Worm (Caenorhabditis elegans) whole organism, L1 larva: ENCODE results near the gene srm-4.

ENCODE experiments used
- ama-1 ChIP-seq: fragments of 150-350 bp; optimal IDR thresholded peaks from 2 replicates; lab custom pipeline; 2014
- blmp-1 ChIP-seq: fragments of 150-350 bp; optimal IDR thresholded peaks from 2 replicates; lab custom pipeline; 2014; ENCODE audit warnings: missing biosample characterization, missing genetic modification characterization
- ceh-8 ChIP-seq: fragments of 200-800 bp; sonication (Bioruptor generic); optimal IDR thresholded peaks from 2 replicates; lab custom pipeline; 2018; ENCODE audit warnings: mild to moderate bottlenecking, missing genetic modification characterization, moderate library complexity, missing compliant biosample characterization
- ceh-90 ChIP-seq: sonication (generic microtip); optimal IDR thresholded peaks from 2 replicates; lab custom pipeline; 2016; ENCODE audit warnings: missing genetic modification characterization, missing compliant biosample characterization
- dpl-1 ChIP-seq, 3 experiments: fragments of 150-350 bp in 2 of 3; sonication (generic microtip) in 1 of 3; optimal IDR thresholded peaks; 2 replicates each; lab custom pipeline; 2014 to 2017; ENCODE audit warnings: missing biosample characterization in 3 of 3, missing genetic modification characterization in 3 of 3, missing genetic modification reagents in 3 of 3
- dsc-1 ChIP-seq: sonication (generic microtip); optimal IDR thresholded peaks from 2 replicates; lab custom pipeline; 2016; ENCODE audit warnings: mild to moderate bottlenecking, missing genetic modification characterization, missing compliant biosample characterization
- egl-27 ChIP-seq, 2 experiments: fragments of 150-350 bp in 1 of 2; sonication (generic microtip); optimal IDR thresholded peaks; 3 replicates each; lab custom pipeline; 2017 to 2018; ENCODE audit warnings: missing biosample characterization in 2 of 2, missing genetic modification characterization in 2 of 2, missing genetic modification reagents in 2 of 2
- elt-2 ChIP-seq: sonication (generic microtip); optimal IDR thresholded peaks from 2 replicates; lab custom pipeline; 2016; ENCODE audit warnings: missing genetic modification characterization, mild to moderate bottlenecking, inconsistent platforms, missing compliant biosample characterization, missing genetic modification reagents
- elt-3 ChIP-seq, 6 experiments: fragments of 150-350 bp in 1 of 6; sonication (generic microtip); optimal IDR thresholded peaks; 2 replicates each; lab custom pipeline; 2017 to 2018; ENCODE audit warnings: missing biosample characterization in 6 of 6, missing genetic modification characterization in 6 of 6, inconsistent platforms in 1 of 6
- ets-5 ChIP-seq: fragments of 200-800 bp; sonication (Bioruptor generic); IDR thresholded peaks from 2 replicates; pipeline ENCODE4 v1.3.6; 2022; ENCODE audit warnings: missing genetic modification characterization, missing compliant biosample characterization
- grh-1 ChIP-seq: fragments of 200-800 bp; sonication (Bioruptor generic); IDR thresholded peaks from 2 replicates; pipeline ENCODE4 v1.3.6; 2022; ENCODE audit warnings: missing genetic modification reagents, missing genetic modification characterization, missing compliant biosample characterization
- hlh-17 ChIP-seq: fragments of 200-800 bp; sonication (Bioruptor generic); optimal IDR thresholded peaks from 2 replicates; lab custom pipeline; 2018; ENCODE audit warnings: missing genetic modification characterization, mild to moderate bottlenecking, missing compliant biosample characterization, moderate library complexity, borderline replicate concordance
- isw-1 ChIP-seq: fragments of 200-800 bp; sonication (Bioruptor generic); IDR thresholded peaks from 2 replicates; pipeline ENCODE4 v1.3.6; 2022; ENCODE audit warnings: missing genetic modification characterization, missing compliant biosample characterization
- jun-1 ChIP-seq: fragments of 150-350 bp; optimal IDR thresholded peaks from 2 replicates; lab custom pipeline; 2014; ENCODE audit warnings: missing biosample characterization, missing genetic modification reagents, missing genetic modification characterization
- lin-13 ChIP-seq: fragments of 150-350 bp; optimal IDR thresholded peaks from 2 replicates; lab custom pipeline; 2014; ENCODE audit warnings: missing biosample characterization, missing genetic modification reagents, missing genetic modification characterization
- lin-14 ChIP-seq: fragments of 200-800 bp; sonication (Bioruptor generic); optimal IDR thresholded peaks from 2 replicates; lab custom pipeline; 2018; ENCODE audit warnings: mild to moderate bottlenecking, missing genetic modification characterization, moderate library complexity, missing compliant biosample characterization
- lin-15B ChIP-seq: fragments of 150-350 bp; sonication (generic microtip); optimal IDR thresholded peaks from 3 replicates; lab custom pipeline; 2014; ENCODE audit warnings: missing biosample characterization, missing genetic modification characterization
- mdl-1 ChIP-seq, 2 experiments: fragments of 150-350 bp; optimal IDR thresholded peaks; 2 replicates each; lab custom pipeline; 2014 to 2017; ENCODE audit warnings: missing biosample characterization in 2 of 2, missing genetic modification characterization in 2 of 2, inconsistent platforms in 1 of 2
- mef-2 ChIP-seq: fragments of 150-350 bp; optimal IDR thresholded peaks from 2 replicates; lab custom pipeline; 2014; ENCODE audit warnings: missing biosample characterization, missing genetic modification characterization
- mep-1 ChIP-seq: fragments of 150-350 bp; optimal IDR thresholded peaks from 2 replicates; lab custom pipeline; 2014; ENCODE audit warnings: missing biosample characterization, missing genetic modification characterization
- nhr-12 ChIP-seq: sonication (generic microtip); optimal IDR thresholded peaks from 2 replicates; lab custom pipeline; 2017; ENCODE audit warnings: missing biosample characterization, missing genetic modification characterization
- nhr-237 ChIP-seq: fragments of 150-350 bp; optimal IDR thresholded peaks from 2 replicates; lab custom pipeline; 2014; ENCODE audit warnings: missing biosample characterization, missing genetic modification characterization
- nhr-28 ChIP-seq: fragments of 150-350 bp; optimal IDR thresholded peaks from 2 replicates; lab custom pipeline; 2014; ENCODE audit warnings: missing biosample characterization, missing genetic modification characterization
- nhr-85 ChIP-seq: sonication (generic microtip); peaks from one replicate; lab custom pipeline; 2016; ENCODE audit warnings: missing genetic modification characterization, inconsistent platforms, missing compliant biosample characterization
- nhr-90 ChIP-seq: sonication (generic microtip); optimal IDR thresholded peaks from 2 replicates; lab custom pipeline; 2016; ENCODE audit warnings: mild to moderate bottlenecking, missing genetic modification characterization, missing compliant biosample characterization; ENCODE audit not compliant: poor library complexity
- pag-3 ChIP-seq: sonication (generic microtip); optimal IDR thresholded peaks from 2 replicates; lab custom pipeline; 2017; ENCODE audit warnings: missing genetic modification characterization, mild to moderate bottlenecking, missing compliant biosample characterization, antibody characterized with exemption, borderline replicate concordance; ENCODE audit not compliant: insufficient read depth
- skn-1 ChIP-seq: fragments of 150-350 bp; optimal IDR thresholded peaks from 2 replicates; lab custom pipeline; 2014; ENCODE audit warnings: missing biosample characterization, missing genetic modification characterization
- snu-23 ChIP-seq: sonication (generic microtip); optimal IDR thresholded peaks from 2 replicates; lab custom pipeline; 2016; ENCODE audit warnings: missing genetic modification characterization, missing compliant biosample characterization
- sptf-1 ChIP-seq: fragments of 150-350 bp; optimal IDR thresholded peaks from 2 replicates; lab custom pipeline; 2014; ENCODE audit warnings: missing biosample characterization, missing genetic modification characterization
- sup-37 ChIP-seq: fragments of 200-800 bp; sonication (Bioruptor generic); optimal IDR thresholded peaks from 2 replicates; lab custom pipeline; 2018; ENCODE audit warnings: mild to moderate bottlenecking, missing genetic modification characterization, missing compliant biosample characterization
- tbx-2 ChIP-seq: sonication (generic microtip); optimal IDR thresholded peaks from 2 replicates; lab custom pipeline; 2016; ENCODE audit warnings: missing genetic modification characterization, missing compliant biosample characterization
- unc-62 ChIP-seq: fragments of 150-350 bp; optimal IDR thresholded peaks from 2 replicates; lab custom pipeline; 2014; ENCODE audit warnings: missing biosample characterization, missing genetic modification reagents, missing genetic modification characterization
- vab-15 ChIP-seq: sonication (generic microtip); optimal IDR thresholded peaks from 2 replicates; lab custom pipeline; 2017; ENCODE audit warnings: missing genotype, mild to moderate bottlenecking, missing genetic modification characterization, missing compliant biosample characterization

Gene srm-4

DNA sequence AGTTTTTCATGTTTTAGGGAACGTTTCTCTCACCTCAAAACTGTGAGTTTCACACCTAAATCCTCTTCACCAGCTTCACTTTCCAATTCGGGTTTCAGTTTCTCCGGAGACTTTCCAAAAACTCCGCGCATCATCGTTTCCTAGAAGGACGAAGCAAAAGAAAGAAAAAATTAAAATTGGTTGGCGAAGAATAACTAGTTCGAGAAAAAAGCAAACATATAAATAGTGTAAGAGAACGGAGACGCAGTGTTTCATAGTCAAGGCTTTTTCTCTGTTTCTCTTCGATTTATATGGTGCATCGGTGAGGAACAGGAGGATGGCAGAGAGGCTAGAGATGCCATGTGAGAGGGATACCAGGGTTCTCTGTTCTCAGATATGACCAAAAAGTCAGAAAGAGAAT lies 10.5 kb upstream of the srm-4 start, which contains the start of gene F47B8.3 (continued):
- TF ChIP-seq ceh-90 (tag; lab: Kevin White, UChicago) (no peak), isw-1 (GFP tag; lab: Robert Waterston, UW) (no peak), ceh-8 (no peak), dsc-1 (tag; lab: Kevin White, UChicago) (no peak), nhr-12 (tag; lab: Kevin White, UChicago) (no peak), mdl-1 (tag; optimal IDR thresholded peaks at IDR 0.05; lab: Kevin White, UChicago) (peak in 1 of 2 experiments; percentile 59), mep-1 (peak; percentile 77), tbx-2 (tag; lab: Kevin White, UChicago) (no peak), unc-62 (GFP tag; lab: Kevin White, UChicago) (no peak), lin-14 (GFP tag; lab: Kevin White, UChicago) (peak; percentile 92), elt-2 (tag; lab: Kevin White, UChicago) (no peak), vab-15 (tag; lab: Kevin White, UChicago) (no peak), sptf-1 (tag; lab: Kevin White, UChicago) (no peak), ets-5 (no peak), nhr-90 (peak; percentile 1), hlh-17 (GFP tag; lab: Kevin White, UChicago) (no peak)

DNA sequence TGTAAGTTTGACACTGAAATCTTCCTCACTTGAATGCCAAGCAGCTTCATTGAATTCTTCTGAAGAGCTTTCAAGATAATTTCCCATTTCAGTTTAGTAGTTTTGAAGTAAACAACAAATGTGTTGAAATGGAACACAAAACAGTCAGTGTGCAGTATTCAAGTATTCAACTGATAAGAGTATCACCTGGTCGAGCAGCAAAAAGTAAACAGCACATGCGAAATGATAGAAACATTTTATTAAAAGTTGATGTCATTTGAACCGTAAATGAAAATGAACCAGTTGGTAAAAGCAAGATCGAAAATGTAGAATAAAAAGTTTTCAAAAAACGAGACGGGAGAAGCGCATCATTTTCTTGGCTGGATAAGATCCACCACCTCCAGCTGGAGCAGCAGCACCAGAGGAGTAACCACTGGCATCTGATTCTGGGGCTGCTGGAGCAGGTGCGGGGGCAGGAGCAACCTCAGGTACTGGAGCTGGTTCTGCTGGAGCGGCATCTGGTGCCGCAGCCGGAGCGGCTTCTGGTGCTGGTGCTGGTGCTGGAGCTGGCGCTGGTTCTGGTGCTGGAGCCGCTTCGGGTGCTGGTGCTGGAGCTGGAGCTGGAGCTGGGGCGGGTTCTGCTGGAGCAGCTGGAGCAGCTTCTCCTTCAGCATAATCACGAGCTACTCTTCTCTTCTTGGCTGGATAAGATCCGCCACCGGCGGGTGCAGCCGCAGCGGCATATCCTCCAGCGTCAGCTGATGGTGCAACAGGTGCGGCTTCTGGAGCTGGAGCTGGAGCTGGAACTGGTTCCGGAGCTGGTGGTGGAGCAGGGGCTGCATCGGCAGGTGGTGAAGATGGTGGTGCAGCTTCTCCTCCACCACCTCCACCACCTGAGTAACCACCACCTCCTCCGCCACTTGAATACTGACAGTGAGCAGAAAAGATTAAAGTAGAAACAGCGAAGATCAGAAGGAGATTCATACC lies 8.4 kb upstream of the srm-4 start, which contains the start of the genes F47B8.4 and F47B8.18:
Gene F47B8.4 (minus strand): TSS at position 172 of the 966 bp plus-strand sequence.
Gene F47B8.18 (minus strand): TSS at position 963 of the 966 bp plus-strand sequence.
- peak; percentile 83 for TF ChIP-seq ceh-8
- TF ChIP-seq grh-1 (GFP tag; lab: Robert Waterston, UW) = no peak

DNA sequence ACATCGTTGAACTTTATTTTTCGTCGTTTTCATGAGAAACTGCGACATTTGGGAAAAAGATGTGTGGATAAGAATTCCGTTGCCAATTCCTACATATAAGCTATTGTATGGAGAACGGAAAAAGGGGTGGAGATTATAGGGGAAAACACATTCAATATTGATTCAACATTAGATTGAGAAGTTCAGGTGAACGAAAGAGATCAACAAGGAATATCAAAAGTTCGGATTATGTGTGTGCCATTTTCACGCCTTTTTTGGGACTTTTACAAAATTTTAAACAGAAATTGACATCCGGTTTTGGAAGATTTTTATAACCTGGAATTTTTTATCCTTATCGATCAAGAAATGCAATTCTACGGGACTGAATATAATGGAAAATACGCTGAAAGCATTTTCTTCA lies 5.4 kb upstream of the srm-4 start, which contains the start of gene F47B8.5:
Gene F47B8.5 (minus strand): TSS at position 101 of the 400 bp plus-strand sequence.
- TF ChIP-seq nhr-237 (no peak), unc-62 (GFP tag; lab: Kevin White, UChicago) (no peak), lin-15B (no peak), egl-27 (tag; optimal IDR thresholded peaks at IDR 0.05; lab: Kevin White, UChicago) (no peak), dpl-1 (GFP tag; optimal IDR thresholded peaks at IDR 0.05; lab: Kevin White, UChicago) (no peak), jun-1 (tag; lab: Kevin White, UChicago) (no peak), skn-1 (tag; lab: Kevin White, UChicago) (no peak), nhr-28 (tag; lab: Kevin White, UChicago) (no peak), pag-3 (tag; lab: Kevin White, UChicago) (no peak), ama-1 (lab: Kevin White, UChicago) (no peak), sup-37 (no peak), nhr-85 (tag; lab: Kevin White, UChicago) (no peak), lin-13 (GFP tag; lab: Kevin White, UChicago) (no peak), snu-23 (GFP tag; lab: Kevin White, UChicago) (no peak), mep-1 (no peak)

DNA sequence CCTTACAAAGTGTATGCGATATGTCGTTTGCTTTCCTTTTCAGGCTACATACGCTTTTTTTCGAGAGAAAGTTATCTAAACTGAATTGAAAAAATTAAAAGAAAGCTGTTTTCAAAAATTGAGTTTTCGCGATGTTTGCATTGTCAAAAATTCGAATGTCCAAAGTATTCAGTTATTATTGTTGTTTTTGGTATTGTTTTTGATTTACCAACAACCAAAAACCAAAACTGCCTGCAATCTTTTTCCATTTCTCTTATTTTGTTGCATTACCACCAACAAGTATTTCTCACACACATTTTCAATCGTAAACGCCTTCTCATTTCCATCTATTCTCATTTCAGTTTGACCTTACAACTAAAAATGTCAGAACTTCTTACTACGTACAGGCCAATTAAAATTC lies 4.4 kb upstream of the srm-4 start, which contains the start of gene pepm-1:
Gene pepm-1 (plus strand): TSS at position 301 of the 400 bp plus-strand sequence.
- no peak for TF ChIP-seq elt-3 (tag; optimal IDR thresholded peaks at IDR 0.05; lab: Kevin White, UChicago)
- peak; percentile 13 for TF ChIP-seq blmp-1 (tag; lab: Kevin White, UChicago)
- no peak for TF ChIP-seq mef-2 (tag; lab: Kevin White, UChicago)
- TF ChIP-seq, all 84 proteins: peak for 1
